Fruit fly (Drosophila melanogaster) whole organism, pupa: ENCODE results near the gene CG34250.
A peak's percentile ranks its signal among the peaks of the same experiment; 100 is the strongest.

ENCODE experiments used
- CG10348 ChIP-seq: fragments of 200-800 bp; sonication (Bioruptor generic); IDR thresholded peaks from 2 replicates; pipeline ENCODE4 v1.3.6; 2022; ENCODE audit warnings: missing biosample characterization, missing genetic modification characterization
- CG32121 ChIP-seq: fragments of 200-800 bp; sonication (Bioruptor generic); IDR thresholded peaks from 2 replicates; pipeline ENCODE4 v1.3.6; 2022; ENCODE audit warnings: missing biosample characterization, missing genetic modification characterization
- CG8159 ChIP-seq: fragments of 200-800 bp; sonication (Bioruptor generic); optimal IDR thresholded peaks from 3 replicates; lab custom pipeline; 2018; ENCODE audit warnings: missing biosample characterization, mild to moderate bottlenecking, missing genetic modification characterization, moderate library complexity
- D1 ChIP-seq: fragments of 200-800 bp; sonication (Bioruptor generic); optimal IDR thresholded peaks from 2 replicates; lab custom pipeline; 2018; ENCODE audit warnings: missing biosample characterization, mild to moderate bottlenecking, missing genetic modification characterization, moderate library complexity
- EcR ChIP-seq: fragments of 200-800 bp; sonication (Bioruptor generic); optimal IDR thresholded peaks from 3 replicates; lab custom pipeline; 2019; ENCODE audit warnings: missing biosample characterization, missing genetic modification characterization, mild to moderate bottlenecking, moderate library complexity, missing genetic modification reagents
- Snoo ChIP-seq: fragments of 200-800 bp; sonication (Bioruptor generic); optimal IDR thresholded peaks from 3 replicates; lab custom pipeline; 2017; ENCODE audit warnings: missing biosample characterization, mild to moderate bottlenecking, missing genetic modification characterization, inconsistent platforms
- gl ChIP-seq: fragments of 200-800 bp; sonication (Bioruptor generic); optimal IDR thresholded peaks from 2 replicates; lab custom pipeline; 2018; ENCODE audit warnings: missing biosample characterization, mild to moderate bottlenecking, missing genetic modification characterization

dm6 chr3L:17430957-17431585 lies 45.0 kb upstream of the CG34250 start:
- TF ChIP-seq Snoo (no peak), CG32121 (no peak), CG8159 (tag; lab: Kevin White, UChicago) (peak; percentile 33), D1 (tag; lab: Kevin White, UChicago) (no peak), gl (tag; lab: Kevin White, UChicago) (no peak), CG10348 (GFP tag; lab: Robert Waterston, UW) (no peak), EcR (GFP tag; lab: Kevin White, UChicago) (no peak)
